Worm (Caenorhabditis elegans) whole organism, late embryonic: ENCODE measurements around the gene T24E12.1.

ENCODE experiments used
- C08G9.2 ChIP-seq: sonication (generic microtip); optimal IDR thresholded peaks from 2 replicates; lab custom pipeline; 2016; ENCODE audit warnings: mild to moderate bottlenecking, missing genetic modification characterization, moderate library complexity, missing compliant biosample characterization
- C38D4.7 ChIP-seq: fragments of 200-800 bp; sonication (Bioruptor generic); optimal IDR thresholded peaks from 2 replicates; lab custom pipeline; 2018; ENCODE audit warnings: mild to moderate bottlenecking, missing genetic modification characterization, moderate library complexity, missing compliant biosample characterization
- F13H6.1 ChIP-seq: sonication (generic microtip); optimal IDR thresholded peaks from 2 replicates; lab custom pipeline; 2016; ENCODE audit warnings: missing genetic modification characterization, missing compliant biosample characterization
- K02D7.2 ChIP-seq: sonication (generic microtip); optimal IDR thresholded peaks from 2 replicates; lab custom pipeline; 2017; ENCODE audit warnings: mild to moderate bottlenecking, missing genetic modification characterization, missing compliant biosample characterization
- T23F11.4 ChIP-seq: fragments of 200-800 bp; sonication (Bioruptor generic); optimal IDR thresholded peaks from 2 replicates; lab custom pipeline; 2018; ENCODE audit warnings: mild to moderate bottlenecking, missing genetic modification characterization, missing compliant biosample characterization
- Y22D7AL.16 ChIP-seq: sonication (generic microtip); optimal IDR thresholded peaks from 2 replicates; lab custom pipeline; 2016; ENCODE audit warnings: missing genetic modification characterization, missing compliant biosample characterization
- ceh-14 ChIP-seq: sonication (generic microtip); optimal IDR thresholded peaks from 2 replicates; lab custom pipeline; 2016; ENCODE audit warnings: missing genotype, missing genetic modification characterization, missing compliant biosample characterization
- ceh-18 ChIP-seq: sonication (generic microtip); optimal IDR thresholded peaks from 2 replicates; lab custom pipeline; 2016; ENCODE audit warnings: missing genetic modification characterization, missing compliant biosample characterization
- ceh-19 ChIP-seq: fragments of 200-800 bp; sonication (Bioruptor generic); optimal IDR thresholded peaks from 2 replicates; lab custom pipeline; 2018; ENCODE audit warnings: mild to moderate bottlenecking, missing genetic modification characterization, missing compliant biosample characterization
- ceh-2 ChIP-seq: sonication (generic microtip); optimal IDR thresholded peaks from 2 replicates; lab custom pipeline; 2016; ENCODE audit warnings: missing genotype, missing genetic modification characterization, missing compliant biosample characterization
- ceh-22 ChIP-seq: sonication (generic microtip); optimal IDR thresholded peaks from 2 replicates; lab custom pipeline; 2017; ENCODE audit warnings: missing biosample characterization, missing genetic modification characterization
- ceh-30 ChIP-seq: fragments of 150-350 bp; optimal IDR thresholded peaks from 2 replicates; lab custom pipeline; 2014; ENCODE audit warnings: missing biosample characterization, missing genetic modification characterization
- ceh-45 ChIP-seq: fragments of 200-800 bp; sonication (Bioruptor generic); IDR thresholded peaks from 2 replicates; pipeline ENCODE4 v1.3.6; 2022; ENCODE audit warnings: missing genetic modification reagents, missing genetic modification characterization, missing compliant biosample characterization
- che-1 ChIP-seq: sonication (generic microtip); optimal IDR thresholded peaks from 2 replicates; lab custom pipeline; 2016; ENCODE audit warnings: mild to moderate bottlenecking, missing genetic modification characterization, missing compliant biosample characterization
- elt-2 ChIP-seq: sonication (generic microtip); optimal IDR thresholded peaks from 2 replicates; lab custom pipeline; 2016; ENCODE audit warnings: missing genetic modification reagents, missing genetic modification characterization, missing compliant biosample characterization
- fax-1 ChIP-seq: sonication (generic microtip); optimal IDR thresholded peaks from 2 replicates; lab custom pipeline; 2016; ENCODE audit warnings: missing genotype, missing genetic modification characterization, missing compliant biosample characterization
- fkh-6 ChIP-seq: sonication (generic microtip); optimal IDR thresholded peaks from 2 replicates; lab custom pipeline; 2016; ENCODE audit warnings: missing genetic modification characterization, missing compliant biosample characterization
- gmeb-2 ChIP-seq: sonication (generic microtip); optimal IDR thresholded peaks from 2 replicates; lab custom pipeline; 2016; ENCODE audit warnings: missing genetic modification characterization, inconsistent platforms, missing compliant biosample characterization
- hlh-13 ChIP-seq: fragments of 200-800 bp; sonication (Bioruptor generic); optimal IDR thresholded peaks from 2 replicates; lab custom pipeline; 2018; ENCODE audit warnings: mild to moderate bottlenecking, missing genetic modification characterization, missing compliant biosample characterization
- hlh-15 ChIP-seq: sonication (generic microtip); optimal IDR thresholded peaks from 2 replicates; lab custom pipeline; 2016; ENCODE audit warnings: missing genetic modification characterization, missing compliant biosample characterization
- mec-3 ChIP-seq: sonication (generic microtip); optimal IDR thresholded peaks from 2 replicates; lab custom pipeline; 2016; ENCODE audit warnings: borderline replicate concordance, missing genetic modification characterization, missing compliant biosample characterization
- nfya-1 ChIP-seq: sonication (generic microtip); optimal IDR thresholded peaks from 2 replicates; lab custom pipeline; 2017; ENCODE audit warnings: missing genetic modification characterization, mild to moderate bottlenecking, missing compliant biosample characterization, antibody characterized with exemption, moderate library complexity
- nhr-232 ChIP-seq: sonication (generic microtip); optimal IDR thresholded peaks from 2 replicates; lab custom pipeline; 2016; ENCODE audit warnings: missing genetic modification characterization, missing compliant biosample characterization
- odd-2 ChIP-seq: sonication (generic microtip); optimal IDR thresholded peaks from 2 replicates; lab custom pipeline; 2017; ENCODE audit warnings: antibody characterized with exemption, mild to moderate bottlenecking, missing genetic modification characterization, missing compliant biosample characterization
- pat-9 ChIP-seq: fragments of 200-800 bp; sonication (Bioruptor generic); optimal IDR thresholded peaks from 2 replicates; lab custom pipeline; 2018; ENCODE audit warnings: mild to moderate bottlenecking, missing genetic modification characterization, moderate library complexity, missing compliant biosample characterization
- pha-2 ChIP-seq: sonication (generic microtip); optimal IDR thresholded peaks from 2 replicates; lab custom pipeline; 2017; ENCODE audit warnings: mild to moderate bottlenecking, missing genetic modification characterization, missing compliant biosample characterization
- pqm-1 ChIP-seq: sonication (generic microtip); optimal IDR thresholded peaks from 2 replicates; lab custom pipeline; 2016; ENCODE audit warnings: missing genetic modification characterization, missing compliant biosample characterization
- rnt-1 ChIP-seq: sonication (generic microtip); optimal IDR thresholded peaks from 2 replicates; lab custom pipeline; 2016; ENCODE audit warnings: missing genetic modification characterization, missing compliant biosample characterization
- ttx-3 ChIP-seq: sonication (generic microtip); optimal IDR thresholded peaks from 2 replicates; lab custom pipeline; 2016; ENCODE audit warnings: missing genetic modification reagents, missing genetic modification characterization, missing compliant biosample characterization
- unc-3 ChIP-seq, 2 experiments: fragments of 200-800 bp in 1 of 2; sonication (Bioruptor generic) in 1 of 2; sonication (generic microtip) in 1 of 2; conservative IDR thresholded peaks in 1 of 2; optimal IDR thresholded peaks in 1 of 2; 2 replicates each; pipeline versions ENCODE4 v1.3.6 to Lab custom; 2016 to 2022; ENCODE audit warnings: missing compliant biosample characterization in 2 of 2, missing genetic modification characterization in 2 of 2, missing genetic modification reagents in 1 of 2
- unc-42 ChIP-seq: sonication (generic microtip); optimal IDR thresholded peaks from 2 replicates; lab custom pipeline; 2016; ENCODE audit warnings: missing genotype, missing genetic modification characterization, missing compliant biosample characterization
- unc-86 ChIP-seq: sonication (generic microtip); optimal IDR thresholded peaks from 2 replicates; lab custom pipeline; 2016; ENCODE audit warnings: missing genetic modification characterization, missing compliant biosample characterization
- zip-5 ChIP-seq: sonication (generic microtip); optimal IDR thresholded peaks from 2 replicates; lab custom pipeline; 2016; ENCODE audit warnings: missing genetic modification characterization, missing compliant biosample characterization
- ztf-16 ChIP-seq: sonication (generic microtip); optimal IDR thresholded peaks from 2 replicates; lab custom pipeline; 2017; ENCODE audit warnings: missing genetic modification characterization, missing compliant biosample characterization

The T24E12.1 gene

ce11 chrII:3785257-3785656, at the start of gene T24E12.1:
TSS of gene T24E12.1 (plus strand) at chrII:3785557.
- no peak for TF ChIP-seq nfya-1
- no peak for TF ChIP-seq pha-2 (tag; lab: Kevin White, UChicago)
- no peak for TF ChIP-seq che-1 (tag; lab: Kevin White, UChicago)
- no peak for TF ChIP-seq zip-5 (tag; lab: Kevin White, UChicago)
- no peak for TF ChIP-seq ceh-18 (tag; lab: Kevin White, UChicago)
- no peak for TF ChIP-seq hlh-13 (GFP tag; lab: Kevin White, UChicago)
- no peak for TF ChIP-seq unc-86 (tag; lab: Kevin White, UChicago)
- TF ChIP-seq ceh-2 (tag; lab: Kevin White, UChicago) = no peak
- TF ChIP-seq C38D4.7 = no peak
- no peak for TF ChIP-seq K02D7.2 (tag; lab: Kevin White, UChicago)
- TF ChIP-seq C08G9.2 (tag; lab: Kevin White, UChicago) = no peak
- no peak for TF ChIP-seq pat-9
- no peak for TF ChIP-seq ztf-16 (tag; lab: Kevin White, UChicago)
- TF ChIP-seq gmeb-2 = no peak
- TF ChIP-seq ceh-22 (tag; lab: Kevin White, UChicago) = no peak
- no peak for TF ChIP-seq ceh-19 (GFP tag; lab: Kevin White, UChicago)

ce11 chrII:3736893-3737375, 48.4 kb upstream of the T24E12.1 start, which contains the start of gene F12E12.6:
TSS of gene F12E12.6 (minus strand) at chrII:3736943.
- TF ChIP-seq nfya-1 = no peak
- no peak for TF ChIP-seq unc-42 (tag; lab: Kevin White, UChicago)
- no peak for TF ChIP-seq pqm-1 (tag; lab: Kevin White, UChicago)
- no peak for TF ChIP-seq che-1 (tag; lab: Kevin White, UChicago)

ce11 chrII:3739647-3740046, 45.7 kb upstream of the T24E12.1 start, which contains the start of gene F12E12.2:
TSS of gene F12E12.2 (plus strand) at chrII:3739947.
- no peak for TF ChIP-seq pha-2 (tag; lab: Kevin White, UChicago)
- no peak for TF ChIP-seq fax-1
- no peak for TF ChIP-seq ceh-45 (GFP tag; lab: Robert Waterston, UW)
- TF ChIP-seq ceh-14 (tag; lab: Kevin White, UChicago) = no peak
- no peak for TF ChIP-seq K02D7.2 (tag; lab: Kevin White, UChicago)
- no peak for TF ChIP-seq gmeb-2
- TF ChIP-seq odd-2 (tag; lab: Kevin White, UChicago) = no peak
- TF ChIP-seq ceh-30 (tag; lab: Kevin White, UChicago) = no peak
- no peak for TF ChIP-seq F13H6.1
- no peak for TF ChIP-seq T23F11.4 (GFP tag; lab: Kevin White, UChicago)
- TF ChIP-seq unc-86 (tag; lab: Kevin White, UChicago) = no peak
- no peak for TF ChIP-seq C38D4.7
- TF ChIP-seq nhr-232 (tag; lab: Kevin White, UChicago) = no peak
- TF ChIP-seq elt-2 = no peak
- no peak for TF ChIP-seq rnt-1 (tag; lab: Kevin White, UChicago)
- TF ChIP-seq Y22D7AL.16 (tag; lab: Kevin White, UChicago) = no peak

ce11 chrII:3741584-3741983, 43.8 kb upstream of the T24E12.1 start, which contains the start of gene F12E12.1:
TSS of gene F12E12.1 (plus strand) at chrII:3741884.
- no peak for TF ChIP-seq ceh-19 (GFP tag; lab: Kevin White, UChicago)
- TF ChIP-seq hlh-15 (tag; lab: Kevin White, UChicago) = no peak
- TF ChIP-seq pha-2 (tag; lab: Kevin White, UChicago) = no peak
- no peak for TF ChIP-seq fkh-6 (tag; lab: Kevin White, UChicago)
- TF ChIP-seq ttx-3 = no peak
- TF ChIP-seq che-1 (tag; lab: Kevin White, UChicago) = no peak
- TF ChIP-seq unc-3 (GFP tag; conservative IDR thresholded peaks at IDR 0.05; lab: Robert Waterston, UW) = no peak
- no peak for TF ChIP-seq unc-3 (tag; optimal IDR thresholded peaks at IDR 0.05; lab: Kevin White, UChicago)
- TF ChIP-seq elt-2 = no peak
- TF ChIP-seq mec-3 (tag; lab: Kevin White, UChicago) = no peak
